Worm (Caenorhabditis elegans): ENCODE measurements around the gene hda-1.

hda-1 gene

ce11 chrV:14527210-14527609 is 2.0 kb downstream of the hda-1 start:
- TF ChIP-seq eor-1 (tag; optimal IDR thresholded peaks at IDR 0.05) = no peak
- no peak for TF ChIP-seq zag-1 (tag; optimal IDR thresholded peaks at IDR 0.05)
- no peak for TF ChIP-seq nhr-43 (tag; optimal IDR thresholded peaks at IDR 0.05; ENCODE audit: poor library complexity, severe bottlenecking)
- no peak for TF ChIP-seq nhr-237 (tag; optimal IDR thresholded peaks at IDR 0.05)
- no peak for TF ChIP-seq nhr-67 (tag; optimal IDR thresholded peaks at IDR 0.05)
- no peak for TF ChIP-seq aly-2 (tag; optimal IDR thresholded peaks at IDR 0.05)
- TF ChIP-seq nfya-1 (tag; optimal IDR thresholded peaks at IDR 0.05; ENCODE audit: insufficient read depth) = no peak

ce11 chrV:14530813-14531212 is 5.6 kb downstream of the hda-1 start, which contains the start of gene kcnl-4:
Gene kcnl-4, plus strand, starts transcription at chrV:14531113.
- no peak for TF ChIP-seq fos-1 (tag; optimal IDR thresholded peaks at IDR 0.05)
- no peak for TF ChIP-seq ztf-11 (tag; optimal IDR thresholded peaks at IDR 0.05)
- TF ChIP-seq egl-5 (tag; optimal IDR thresholded peaks at IDR 0.05) = no peak

- TF ChIP-seq elt-3 (tag; optimal IDR thresholded peaks at IDR 0.05) (no peak), nhr-237 (tag; optimal IDR thresholded peaks at IDR 0.05) (no peak)
Measured at ce11 chrV:14532374-14532773, 7.2 kb downstream of the hda-1 start.

- TF ChIP-seq snpc-4 (tag; optimal IDR thresholded peaks at IDR 0.05) (no peak), unc-62 (GFP tag; optimal IDR thresholded peaks at IDR 0.05) (no peak), ceh-16 (tag; optimal IDR thresholded peaks at IDR 0.05) (no peak), daf-12 (tag; optimal IDR thresholded peaks at IDR 0.05) (no peak), nhr-11 (tag; optimal IDR thresholded peaks at IDR 0.05) (no peak), lin-15B (tag; optimal IDR thresholded peaks at IDR 0.05) (no peak)
Measured at ce11 chrV:14536274-14536673, 11.1 kb downstream of the hda-1 start, which contains the start of gene tag-191. Gene tag-191, minus strand, starts transcription at chrV:14536374.

ce11 chrV:14539355-14539754 is 14.2 kb downstream of the hda-1 start:
- TF ChIP-seq pha-4 (tag; optimal IDR thresholded peaks at IDR 0.05) (peak; percentile 85), nhr-43 (tag; optimal IDR thresholded peaks at IDR 0.05; ENCODE audit: poor library complexity, severe bottlenecking) (no peak)

ce11 chrV:14540932-14541331 is 15.7 kb downstream of the hda-1 start:
- TF ChIP-seq pqm-1 (tag; optimal IDR thresholded peaks at IDR 0.05) = no peak
- TF ChIP-seq mdl-1 (tag; optimal IDR thresholded peaks at IDR 0.05) = no peak
- TF ChIP-seq ama-1 (optimal IDR thresholded peaks at IDR 0.05) = no peak
- TF ChIP-seq pha-4 (tag; optimal IDR thresholded peaks at IDR 0.05) = peak; percentile 56
- no peak for TF ChIP-seq elt-1 (tag; optimal IDR thresholded peaks at IDR 0.05)
- TF ChIP-seq nhr-12 (tag; optimal IDR thresholded peaks at IDR 0.05) = no peak
- TF ChIP-seq R02D3.7 (tag; optimal IDR thresholded peaks at IDR 0.05) = no peak
- TF ChIP-seq ceh-82 (tag; optimal IDR thresholded peaks at IDR 0.05) = no peak

- TF ChIP-seq pha-4 (tag; optimal IDR thresholded peaks at IDR 0.05) = peak; percentile 77
- TF ChIP-seq jun-1 (tag; optimal IDR thresholded peaks at IDR 0.05) = peak; percentile 92
- TF ChIP-seq ztf-11 (tag; optimal IDR thresholded peaks at IDR 0.05) = no peak
- TF ChIP-seq pqm-1 (tag; optimal IDR thresholded peaks at IDR 0.05) = peak; percentile 93
- peak; percentile 96 for TF ChIP-seq elt-2 (tag; optimal IDR thresholded peaks at IDR 0.05)
- TF ChIP-seq nhr-237 (tag; optimal IDR thresholded peaks at IDR 0.05) = no peak
- no peak for TF ChIP-seq lin-15B (tag; optimal IDR thresholded peaks at IDR 0.05)
Measured at ce11 chrV:14542138-14542537, 16.9 kb downstream of the hda-1 start.

ce11 chrV:14545816-14546283 is 20.7 kb downstream of the hda-1 start, which contains the start of gene rike-1:
Gene rike-1, minus strand, starts transcription at chrV:14545866.
- TF ChIP-seq lin-15B (tag; optimal IDR thresholded peaks at IDR 0.05) (peak; percentile 62), nhr-237 (tag; optimal IDR thresholded peaks at IDR 0.05) (no peak), ceh-9 (tag; optimal IDR thresholded peaks at IDR 0.05) (no peak), ama-1 (optimal IDR thresholded peaks at IDR 0.05) (peak; percentile 11), snpc-4 (tag; optimal IDR thresholded peaks at IDR 0.05) (peak; percentile 47), ztf-4 (tag; optimal IDR thresholded peaks at IDR 0.05) (no peak), nfya-1 (tag; optimal IDR thresholded peaks at IDR 0.05; ENCODE audit: insufficient read depth) (peak; percentile 42), sea-2 (GFP tag; optimal IDR thresholded peaks at IDR 0.05) (no peak)

Measured in whole organism, L3 larva.